Fruit fly (Drosophila melanogaster): Measurements from ENCODE around the gene Srg3.

Srg3 gene

DNA sequence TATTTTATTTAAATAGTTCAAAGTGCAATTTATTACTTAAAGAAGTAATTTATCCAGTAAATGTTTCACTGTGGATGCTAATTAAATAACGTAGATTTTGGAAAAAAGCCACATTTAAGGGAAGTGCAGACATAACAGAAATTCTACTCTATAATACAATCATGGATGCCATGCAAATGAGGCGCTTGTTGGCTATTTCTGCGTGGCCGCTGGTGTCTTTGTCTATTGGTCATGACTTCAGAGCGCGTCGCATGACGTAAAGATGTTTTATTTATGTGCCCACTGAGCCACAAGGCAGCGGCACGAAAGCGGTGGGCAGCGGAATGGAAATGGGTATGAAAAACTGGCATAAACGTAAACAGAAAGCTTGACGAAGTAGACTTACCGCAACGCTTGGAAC lies 17.2 kb upstream of the Srg3 start:
- TF ChIP-seq CG8319 (GFP tag; optimal IDR thresholded peaks at IDR 0.05) (no peak), Sox102F (GFP tag; optimal IDR thresholded peaks at IDR 0.05) (no peak), Met (GFP tag; optimal IDR thresholded peaks at IDR 0.05) (no peak), CG9139 (GFP tag; optimal IDR thresholded peaks at IDR 0.05) (no peak), pdm3 (GFP tag; optimal IDR thresholded peaks at IDR 0.05) (no peak), Ets21C (GFP tag; optimal IDR thresholded peaks at IDR 0.05) (no peak), CG4318 (GFP tag; optimal IDR thresholded peaks at IDR 0.05) (peak; percentile 0), cyc (GFP tag; optimal IDR thresholded peaks at IDR 0.05) (no peak), CG6163 (GFP tag; IDR thresholded peaks at IDR 0.05) (peak; percentile 40; the same call in 1 of the 3 replicates), CG8119 (GFP tag; IDR thresholded peaks at IDR 0.05) (peak; percentile 35; the same call in 2 of the 3 replicates), ss (GFP tag; optimal IDR thresholded peaks at IDR 0.05) (no peak), CG32006 (GFP tag; optimal IDR thresholded peaks at IDR 0.05) (peak; percentile 64), Ets96B (tag; optimal IDR thresholded peaks at IDR 0.05) (no peak), CG11294 (GFP tag; IDR thresholded peaks at IDR 0.05) (no peak), CG6792 (GFP tag; optimal IDR thresholded peaks at IDR 0.05) (no peak), Sox15 (GFP tag; optimal IDR thresholded peaks at IDR 0.05) (no peak), Sox14 (GFP tag; optimal IDR thresholded peaks at IDR 0.05) (no peak), eg (GFP tag; IDR thresholded peaks at IDR 0.05) (peak; percentile 63; the same call in 2 of the 3 replicates), Hr4 (GFP tag; optimal IDR thresholded peaks at IDR 0.05) (peak; percentile 63), CG15336 (GFP tag; IDR thresholded peaks at IDR 0.05) (peak; percentile 55), Eip93F (GFP tag; optimal IDR thresholded peaks at IDR 0.05) (no peak), acj6 (GFP tag; optimal IDR thresholded peaks at IDR 0.05) (no peak), CG3919 (GFP tag; optimal IDR thresholded peaks at IDR 0.05) (peak; percentile 3), CG3032 (tag; optimal IDR thresholded peaks at IDR 0.05) (no peak), achi (GFP tag; optimal IDR thresholded peaks at IDR 0.05) (no peak), CG11902 (GFP tag; optimal IDR thresholded peaks at IDR 0.05) (no peak), CG11762 (GFP tag; optimal IDR thresholded peaks at IDR 0.05; ENCODE audit: insufficient read depth) (no peak), CG6276 (GFP tag; optimal IDR thresholded peaks at IDR 0.05) (peak; percentile 10), CG7368 (GFP tag; optimal IDR thresholded peaks at IDR 0.05) (no peak), OdsH (GFP tag; optimal IDR thresholded peaks at IDR 0.05) (no peak), svp (GFP tag) (peak; percentile 50), Eip78C (GFP tag) (peak; percentile 36), vri (GFP tag; optimal IDR thresholded peaks at IDR 0.05) (peak; percentile 22), topi (GFP tag; optimal IDR thresholded peaks at IDR 0.05) (no peak), CG6854 (GFP tag; optimal IDR thresholded peaks at IDR 0.05) (no peak), CG6808 (GFP tag; optimal IDR thresholded peaks at IDR 0.05) (no peak), net (GFP tag; optimal IDR thresholded peaks at IDR 0.05) (peak; percentile 31)

DNA sequence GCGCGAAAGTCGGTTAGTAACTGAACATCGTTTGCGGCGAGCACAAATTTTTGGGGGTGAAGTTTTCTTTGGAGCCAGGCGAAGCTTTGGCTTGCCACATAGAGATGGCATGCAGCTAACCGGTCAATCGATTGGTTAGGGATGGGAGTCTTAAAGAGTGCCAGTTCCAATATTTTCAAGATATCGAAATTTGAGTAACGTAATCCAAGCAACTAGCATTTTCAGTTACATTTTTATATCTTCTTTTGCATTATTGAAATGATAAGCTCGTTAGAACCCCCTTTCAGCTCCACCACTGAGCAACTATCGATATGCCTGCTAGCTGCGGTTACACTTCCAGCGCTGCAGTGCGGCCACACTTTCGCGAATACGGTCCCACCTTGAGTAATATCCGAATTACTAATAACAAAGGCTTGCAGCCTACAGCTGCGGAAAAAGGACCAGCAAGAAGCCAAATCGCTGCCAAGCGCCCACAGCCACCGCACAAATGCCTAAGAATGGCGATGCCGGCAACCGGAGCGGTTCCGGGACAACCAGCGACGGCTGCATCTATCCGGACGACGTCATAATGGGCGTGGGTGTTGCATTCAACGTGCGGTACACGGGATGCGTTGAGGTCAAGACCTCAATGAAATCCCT lies 16.3 kb upstream of the Srg3 start, which contains the start of the genes Atat and Shc:
TSS of gene Atat (minus strand) at position 103 of the 639 bp plus-strand sequence.
TSS of gene Shc (plus strand) at position 355 of the 639 bp plus-strand sequence.
- TF ChIP-seq CG11902 (GFP tag; optimal IDR thresholded peaks at IDR 0.05) (peak; percentile 99), Sox102F (GFP tag; optimal IDR thresholded peaks at IDR 0.05) (peak; percentile 97), ss (GFP tag; optimal IDR thresholded peaks at IDR 0.05) (peak; percentile 83 to 96), pdm3 (GFP tag; optimal IDR thresholded peaks at IDR 0.05) (peak; percentile 99), CG10669 (GFP tag; optimal IDR thresholded peaks at IDR 0.05) (peak; percentile 96), CG6854 (GFP tag; optimal IDR thresholded peaks at IDR 0.05) (peak; percentile 94), svp (GFP tag) (peak; percentile 99), CG10631 (GFP tag; optimal IDR thresholded peaks at IDR 0.05) (peak; percentile 99), Smox (GFP tag; optimal IDR thresholded peaks at IDR 0.05) (peak; percentile 99), CG6276 (GFP tag; optimal IDR thresholded peaks at IDR 0.05) (peak; percentile 90), CG11762 (GFP tag; optimal IDR thresholded peaks at IDR 0.05; ENCODE audit: insufficient read depth) (peak; percentile 97), CG9139 (GFP tag; optimal IDR thresholded peaks at IDR 0.05) (peak; percentile 84), esn (GFP tag; optimal IDR thresholded peaks at IDR 0.05) (peak; percentile 99), Ets96B (tag; optimal IDR thresholded peaks at IDR 0.05) (peak; percentile 97), Sox14 (GFP tag; optimal IDR thresholded peaks at IDR 0.05) (peak; percentile 100), eg (GFP tag; IDR thresholded peaks at IDR 0.05) (peak; percentile 99), Hr39 (GFP tag; optimal IDR thresholded peaks at IDR 0.05) (peak; percentile 100), CG7368 (GFP tag; optimal IDR thresholded peaks at IDR 0.05) (peak; percentile 98), CG3032 (tag; optimal IDR thresholded peaks at IDR 0.05) (peak; percentile 99), lz (GFP tag; optimal IDR thresholded peaks at IDR 0.05) (peak; percentile 99), fd85E (GFP tag; optimal IDR thresholded peaks at IDR 0.05) (peak; percentile 95), Eip93F (GFP tag; optimal IDR thresholded peaks at IDR 0.05) (peak; percentile 95), Blimp-1 (GFP tag; optimal IDR thresholded peaks at IDR 0.05) (peak; percentile 95), CG4318 (GFP tag; optimal IDR thresholded peaks at IDR 0.05) (peak; percentile 99), Hr38 (GFP tag; optimal IDR thresholded peaks at IDR 0.05) (peak; percentile 96), fd59A (GFP tag; optimal IDR thresholded peaks at IDR 0.05) (peak; percentile 98), salr (GFP tag; optimal IDR thresholded peaks at IDR 0.05) (peak; percentile 96 to 99)

Data from whole organism, prepupa.